Worm (Caenorhabditis elegans) whole organism, mixed stage, embryonic: Measurements from ENCODE around the gene T06C12.12.

ENCODE experiments used
- M03D4.4 ChIP-seq: sonication (generic microtip); optimal IDR thresholded peaks from 2 replicates; lab custom pipeline; 2017; ENCODE audit warnings: mild to moderate bottlenecking, missing genetic modification characterization, missing compliant biosample characterization
- bed-3 ChIP-seq: fragments of 200-800 bp; sonication (Bioruptor generic); optimal IDR thresholded peaks from 3 replicates; lab custom pipeline; 2018; ENCODE audit warnings: mild to moderate bottlenecking, missing genetic modification characterization, moderate library complexity, missing compliant biosample characterization
- blmp-1 ChIP-seq: fragments of 150-350 bp; optimal IDR thresholded peaks from 2 replicates; lab custom pipeline; 2014; ENCODE audit warnings: missing biosample characterization, missing genetic modification characterization
- lin-13 ChIP-seq: fragments of 150-350 bp; optimal IDR thresholded peaks from 2 replicates; lab custom pipeline; 2014; ENCODE audit warnings: missing biosample characterization, missing genetic modification characterization
- lsy-2 ChIP-seq: fragments of 150-350 bp; optimal IDR thresholded peaks from 2 replicates; lab custom pipeline; 2014; ENCODE audit warnings: missing biosample characterization, missing genetic modification characterization
- nhr-12 ChIP-seq: fragments of 150-350 bp; optimal IDR thresholded peaks from 2 replicates; lab custom pipeline; 2014; ENCODE audit warnings: missing biosample characterization, missing genetic modification characterization
- snpc-4 ChIP-seq: fragments of 150-350 bp; optimal IDR thresholded peaks from 2 replicates; lab custom pipeline; 2014; ENCODE audit warnings: missing biosample characterization, missing genetic modification characterization
- unc-39 ChIP-seq: fragments of 150-350 bp; optimal IDR thresholded peaks from 2 replicates; lab custom pipeline; 2014; ENCODE audit warnings: missing biosample characterization, missing genetic modification characterization
- unc-62 ChIP-seq: fragments of 150-350 bp; optimal IDR thresholded peaks from 2 replicates; lab custom pipeline; 2014; ENCODE audit warnings: missing biosample characterization, missing genetic modification reagents, missing genetic modification characterization
- ztf-11 ChIP-seq: fragments of 150-350 bp; optimal IDR thresholded peaks from 2 replicates; lab custom pipeline; 2014; ENCODE audit warnings: missing biosample characterization, missing genetic modification characterization

ce11 chrV:15922979-15923378, 31.1 kb downstream of the T06C12.12 start, which contains the start of gene F35E8.13:
- TF ChIP-seq lsy-2 (tag; lab: Kevin White, UChicago) = no peak
- no peak for TF ChIP-seq lin-13 (tag; lab: Kevin White, UChicago)
- TF ChIP-seq nhr-12 (tag; lab: Kevin White, UChicago) = no peak
- no peak for TF ChIP-seq ztf-11 (tag; lab: Kevin White, UChicago)
- no peak for TF ChIP-seq unc-62 (GFP tag; lab: Kevin White, UChicago)
- TF ChIP-seq blmp-1 (tag; lab: Kevin White, UChicago) = no peak
- no peak for TF ChIP-seq bed-3 (GFP tag; lab: Kevin White, UChicago)
- TF ChIP-seq M03D4.4 = no peak
- TF ChIP-seq unc-39 (tag; lab: Kevin White, UChicago) = no peak
- TF ChIP-seq snpc-4 (tag; lab: Kevin White, UChicago) = no peak
